Fruit fly (Drosophila melanogaster): ENCODE results near the gene spz3.

dm6 chr2L:7901833-7902232 lies 22.5 kb upstream of the spz3 start:
- TF ChIP-seq kay (GFP tag; ENCODE audit: borderline replicate concordance) (no peak), Hr96 (GFP tag; optimal IDR thresholded peaks at IDR 0.05) (no peak), cnc (optimal IDR thresholded peaks at IDR 0.05) (no peak)

Data from whole organism, adult.